Worm (Caenorhabditis elegans): ENCODE results near the gene F56A8.3.

Gene F56A8.3

DNA sequence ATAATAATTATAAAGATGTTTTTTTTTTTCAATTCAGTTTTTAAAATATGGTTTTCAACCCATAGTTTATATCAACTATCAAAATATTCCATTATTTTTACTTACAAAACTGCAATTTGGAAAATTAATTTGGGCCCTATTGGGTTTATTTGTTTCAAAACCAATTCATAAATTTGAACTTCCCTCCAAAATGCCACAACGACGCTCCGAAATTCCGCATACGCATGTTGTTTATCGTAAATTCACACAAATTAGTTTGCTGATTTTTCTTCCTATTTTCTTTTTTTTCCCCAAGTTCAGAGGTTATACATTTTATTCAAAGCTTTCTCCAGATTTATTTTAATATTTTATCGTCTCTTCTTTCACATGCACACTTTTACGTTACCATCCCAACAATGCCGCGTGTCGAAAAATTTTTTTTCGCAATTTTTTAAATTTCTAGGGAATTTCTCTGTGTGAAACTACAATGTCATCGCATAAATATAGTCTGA lies at the start of gene F56A8.3 (continued):
- TF ChIP-seq ceh-88 (GFP tag; IDR thresholded peaks at IDR 0.05) (no peak), fos-1 (tag; optimal IDR thresholded peaks at IDR 0.05) (peak; percentile 33), lin-15B (tag; optimal IDR thresholded peaks at IDR 0.05) (peak; percentile 64), C34B4.2 (tag; optimal IDR thresholded peaks at IDR 0.05) (no peak), aly-2 (tag; optimal IDR thresholded peaks at IDR 0.05) (peak; percentile 73), sup-37 (GFP tag; optimal IDR thresholded peaks at IDR 0.05) (no peak), nhr-12 (tag; optimal IDR thresholded peaks at IDR 0.05) (peak; percentile 7), rnt-1 (tag; optimal IDR thresholded peaks at IDR 0.05) (peak; percentile 81), ceh-82 (tag; optimal IDR thresholded peaks at IDR 0.05) (peak; percentile 52 to 76 (median 58)), mep-1 (tag; optimal IDR thresholded peaks at IDR 0.05) (peak; percentile 75), ces-1 (GFP tag; optimal IDR thresholded peaks at IDR 0.05) (no peak), Y116A8C.19 (tag; optimal IDR thresholded peaks at IDR 0.05; ENCODE audit: borderline replicate concordance) (no peak), sptf-1 (tag; optimal IDR thresholded peaks at IDR 0.05) (no peak), ama-1 (optimal IDR thresholded peaks at IDR 0.05) (peak; percentile 49), nhr-19 (GFP tag; conservative IDR thresholded peaks at IDR 0.05) (peak; percentile 68), fkh-8 (tag; optimal IDR thresholded peaks at IDR 0.05) (no peak), C04F5.9 (tag; optimal IDR thresholded peaks at IDR 0.05) (no peak), xbp-1 (tag; optimal IDR thresholded peaks at IDR 0.05) (peak; percentile 70), irx-1 (tag; optimal IDR thresholded peaks at IDR 0.05) (peak; percentile 60), unc-86 (tag; optimal IDR thresholded peaks at IDR 0.05) (peak; percentile 19), pag-3 (tag; optimal IDR thresholded peaks at IDR 0.05; ENCODE audit: borderline replicate concordance, insufficient read depth) (no peak), mef-2 (tag; optimal IDR thresholded peaks at IDR 0.05) (no peak), grh-1 (GFP tag; IDR thresholded peaks at IDR 0.05) (no peak), nhr-11 (tag; optimal IDR thresholded peaks at IDR 0.05) (no peak), lin-14 (GFP tag; optimal IDR thresholded peaks at IDR 0.05) (no peak), lir-3 (tag; optimal IDR thresholded peaks at IDR 0.05; ENCODE audit: poor library complexity) (no peak), nhr-28 (tag; optimal IDR thresholded peaks at IDR 0.05) (no peak), zag-1 (tag; optimal IDR thresholded peaks at IDR 0.05) (no peak), hpl-2 (GFP tag; optimal IDR thresholded peaks at IDR 0.05) (peak; percentile 31), skn-1 (tag; optimal IDR thresholded peaks at IDR 0.05) (peak; percentile 76), unc-130 (tag; optimal IDR thresholded peaks at IDR 0.05) (peak; percentile 65), C16A3.4 (tag; optimal IDR thresholded peaks at IDR 0.05) (peak; percentile 75)

DNA sequence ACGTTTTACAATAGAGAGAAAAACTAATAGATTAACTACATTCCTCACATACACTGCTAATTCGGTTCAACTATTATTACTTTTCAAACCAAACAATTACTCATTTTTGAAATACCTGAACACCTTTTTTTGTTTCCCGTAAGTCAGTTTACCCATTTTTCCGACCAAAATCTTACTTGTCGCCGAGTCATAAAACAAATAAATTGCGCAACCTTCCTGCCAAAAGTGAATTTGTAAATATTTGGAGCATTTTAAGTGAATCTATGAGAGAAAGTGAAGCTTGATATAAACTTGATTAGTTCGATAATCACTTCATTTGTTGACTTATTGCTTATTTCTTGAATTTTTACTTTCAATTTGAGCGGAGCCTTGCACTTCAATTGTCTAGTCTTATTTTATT lies 47.7 kb upstream of the F56A8.3 start:
- TF ChIP-seq nhr-28 (tag; optimal IDR thresholded peaks at IDR 0.05) (no peak), ceh-88 (GFP tag; IDR thresholded peaks at IDR 0.05) (no peak), unc-86 (tag; optimal IDR thresholded peaks at IDR 0.05) (no peak), swsn-7 (tag; optimal IDR thresholded peaks at IDR 0.05) (no peak), hlh-4 (tag; optimal IDR thresholded peaks at IDR 0.05) (no peak), ztf-11 (tag; optimal IDR thresholded peaks at IDR 0.05) (no peak), ceh-63 (GFP tag; optimal IDR thresholded peaks at IDR 0.05) (no peak), nhr-84 (tag; optimal IDR thresholded peaks at IDR 0.05) (no peak), zip-4 (GFP tag; optimal IDR thresholded peaks at IDR 0.05) (no peak)

DNA sequence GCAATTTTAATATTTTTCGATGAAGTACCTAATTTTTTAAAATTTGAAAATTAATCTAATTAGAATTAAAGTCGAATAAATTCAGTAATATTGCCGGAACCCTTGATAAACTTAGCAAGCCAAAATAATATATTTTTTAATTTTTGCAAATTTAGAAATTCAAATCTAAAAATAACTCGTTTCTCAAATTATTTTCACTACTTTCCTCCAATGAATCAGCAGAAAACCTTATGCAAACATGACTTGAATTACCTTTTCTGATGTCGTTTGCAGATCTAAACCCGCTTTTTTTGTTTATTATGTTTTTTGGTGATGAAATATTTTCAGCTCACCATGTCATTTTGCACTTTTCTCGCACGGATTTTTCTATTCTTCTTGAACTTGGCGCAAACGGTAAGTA lies 44.3 kb upstream of the F56A8.3 start, which contains the start of gene tsp-3:
Gene tsp-3 (plus strand): TSS at position 301 of the 400 bp plus-strand sequence.
- no peak for TF ChIP-seq mep-1 (tag; optimal IDR thresholded peaks at IDR 0.05)
- no peak for TF ChIP-seq tbx-2 (tag; optimal IDR thresholded peaks at IDR 0.05)
- no peak for TF ChIP-seq nhr-28 (tag; optimal IDR thresholded peaks at IDR 0.05)
- TF ChIP-seq egl-27 (tag; optimal IDR thresholded peaks at IDR 0.05): no peak
- no peak for TF ChIP-seq ces-1 (GFP tag; optimal IDR thresholded peaks at IDR 0.05)
- TF ChIP-seq fkh-8 (tag; optimal IDR thresholded peaks at IDR 0.05): no peak
- TF ChIP-seq skn-1 (tag; optimal IDR thresholded peaks at IDR 0.05): no peak
- no peak for TF ChIP-seq egl-13 (tag; optimal IDR thresholded peaks at IDR 0.05)
- no peak for TF ChIP-seq pax-3 (tag; optimal IDR thresholded peaks at IDR 0.05)
- TF ChIP-seq ama-1 (optimal IDR thresholded peaks at IDR 0.05): no peak
- TF ChIP-seq irx-1 (tag; optimal IDR thresholded peaks at IDR 0.05): no peak
- no peak for TF ChIP-seq zip-4 (GFP tag; optimal IDR thresholded peaks at IDR 0.05)
- TF ChIP-seq lin-13 (GFP tag; optimal IDR thresholded peaks at IDR 0.05): no peak
- no peak for TF ChIP-seq nhr-11 (tag; optimal IDR thresholded peaks at IDR 0.05)
- TF ChIP-seq nhr-20 (tag; optimal IDR thresholded peaks at IDR 0.05): no peak
- TF ChIP-seq ceh-88 (GFP tag; IDR thresholded peaks at IDR 0.05): no peak
- TF ChIP-seq lin-35 (GFP tag; optimal IDR thresholded peaks at IDR 0.05): no peak
- TF ChIP-seq efl-1 (optimal IDR thresholded peaks at IDR 0.05): no peak
- no peak for TF ChIP-seq efl-1 (GFP tag; optimal IDR thresholded peaks at IDR 0.05 in 1 of 2)
- TF ChIP-seq alr-1 (tag; optimal IDR thresholded peaks at IDR 0.05; ENCODE audit: borderline replicate concordance): no peak
